Fruit fly (Drosophila melanogaster) whole organism, embryonic: Measurements from ENCODE around the gene toe.

Source experiments
- Abd-B ChIP-seq: fragments of 200-800 bp; sonication (Bioruptor generic); optimal IDR thresholded peaks from 2 replicates; lab custom pipeline; 2018; ENCODE audit warnings: missing biosample characterization, mild to moderate bottlenecking, missing genetic modification characterization, moderate library complexity
- BEAF-32 ChIP-seq: fragments of 200-800 bp; sonication (Bioruptor generic); optimal IDR thresholded peaks from 3 replicates; lab custom pipeline; 2017; ENCODE audit warnings: missing biosample characterization, missing genetic modification characterization, mild to moderate bottlenecking, moderate library complexity, missing genetic modification reagents
- Bgb ChIP-seq: fragments of 200-800 bp; sonication (Bioruptor generic); IDR thresholded peaks from 2 replicates; pipeline ENCODE4 v1.3.6; 2022; ENCODE audit warnings: missing biosample characterization, missing genetic modification characterization; ENCODE audit not compliant: partially characterized antibody
- CG10267 ChIP-seq: fragments of 200-800 bp; sonication (Bioruptor generic); optimal IDR thresholded peaks from 2 replicates; lab custom pipeline; 2018; ENCODE audit warnings: missing biosample characterization, mild to moderate bottlenecking, missing genetic modification characterization, moderate library complexity
- CG10321 ChIP-seq: fragments of 200-800 bp; sonication (Bioruptor generic); IDR thresholded peaks from 2 replicates; pipeline ENCODE4 v1.3.6; 2022; ENCODE audit warnings: missing biosample characterization, missing genetic modification characterization
- CG10979 ChIP-seq: fragments of 200-800 bp; sonication (Bioruptor generic); optimal IDR thresholded peaks from 2 replicates; lab custom pipeline; 2018; ENCODE audit warnings: missing biosample characterization, mild to moderate bottlenecking, missing genetic modification characterization, moderate library complexity
- CG11560 ChIP-seq: fragments of 200-800 bp; sonication (Bioruptor generic); IDR thresholded peaks from 3 replicates; pipeline ENCODE4 v1.3.6; 2022; ENCODE audit warnings: missing biosample characterization, missing genetic modification characterization
- CG12659 ChIP-seq: fragments of 200-800 bp; sonication (Bioruptor generic); optimal IDR thresholded peaks from 3 replicates; lab custom pipeline; 2017; ENCODE audit warnings: mild to moderate bottlenecking, missing biosample characterization, missing genetic modification reagents, missing genetic modification characterization
- CG1529 ChIP-seq: fragments of 200-800 bp; sonication (Bioruptor generic); optimal IDR thresholded peaks from 3 replicates; lab custom pipeline; 2018; ENCODE audit warnings: missing biosample characterization, missing genetic modification characterization
- CG17912 ChIP-seq: fragments of 200-800 bp; sonication (Bioruptor generic); optimal IDR thresholded peaks from 2 replicates; lab custom pipeline; 2018; ENCODE audit warnings: missing biosample characterization, mild to moderate bottlenecking, missing genetic modification characterization
- CG18262 ChIP-seq: fragments of 200-800 bp; optimal IDR thresholded peaks from 3 replicates; lab custom pipeline; 2019; ENCODE audit warnings: missing biosample characterization, mild to moderate bottlenecking, missing genetic modification characterization, moderate library complexity
- CG18599 ChIP-seq: fragments of 200-800 bp; sonication (Bioruptor generic); optimal IDR thresholded peaks from 3 replicates; lab custom pipeline; 2017; ENCODE audit warnings: missing biosample characterization, missing genetic modification characterization, mild to moderate bottlenecking, moderate library complexity, missing genetic modification reagents
- CG18764 ChIP-seq: fragments of 200-800 bp; sonication (Bioruptor generic); optimal IDR thresholded peaks from 3 replicates; lab custom pipeline; 2016; ENCODE audit warnings: missing biosample characterization, missing genetic modification characterization
- CG2116 ChIP-seq: fragments of 200-800 bp; sonication (Bioruptor generic); optimal IDR thresholded peaks from 3 replicates; lab custom pipeline; 2018; ENCODE audit warnings: missing biosample characterization, mild to moderate bottlenecking, missing genetic modification characterization
- CG2120 ChIP-seq: fragments of 200-800 bp; sonication (Bioruptor generic); optimal IDR thresholded peaks from 3 replicates; lab custom pipeline; 2016; ENCODE audit warnings: missing biosample characterization, missing genetic modification characterization
- CG30403 ChIP-seq: fragments of 200-800 bp; sonication (Bioruptor generic); optimal IDR thresholded peaks from 3 replicates; lab custom pipeline; 2016; ENCODE audit warnings: missing biosample characterization, missing genetic modification characterization
- CG30431 ChIP-seq: fragments of 200-800 bp; sonication (Bioruptor generic); optimal IDR thresholded peaks from 2 replicates; lab custom pipeline; 2017; ENCODE audit warnings: missing biosample characterization, missing genetic modification characterization
- CG3065 ChIP-seq: fragments of 200-800 bp; sonication (Bioruptor generic); optimal IDR thresholded peaks from 2 replicates; lab custom pipeline; 2016; ENCODE audit warnings: missing biosample characterization, missing genetic modification characterization
- CG3281 ChIP-seq: fragments of 200-800 bp; sonication (Bioruptor generic); optimal IDR thresholded peaks from 3 replicates; lab custom pipeline; 2017; ENCODE audit warnings: missing biosample characterization, mild to moderate bottlenecking, missing genetic modification characterization
- CG4404 ChIP-seq: fragments of 200-800 bp; sonication (Bioruptor generic); IDR thresholded peaks from 2 replicates; pipeline ENCODE4 v1.3.6; 2022; ENCODE audit warnings: missing biosample characterization, missing genetic modification characterization
- CG6654 ChIP-seq: fragments of 200-800 bp; sonication (Bioruptor generic); optimal IDR thresholded peaks from 2 replicates; lab custom pipeline; 2017; ENCODE audit warnings: missing biosample characterization, mild to moderate bottlenecking, missing genetic modification characterization
- CG6683 ChIP-seq: fragments of 200-800 bp; sonication (Bioruptor generic); optimal IDR thresholded peaks from 2 replicates; lab custom pipeline; 2017; ENCODE audit warnings: missing biosample characterization, mild to moderate bottlenecking, missing genetic modification characterization, missing genetic modification reagents
- CG6689 ChIP-seq: fragments of 200-800 bp; sonication (Bioruptor generic); IDR thresholded peaks from 2 replicates; pipeline ENCODE4 v1.3.6; 2022; ENCODE audit warnings: missing biosample characterization, missing genetic modification characterization
- CG8478 ChIP-seq: fragments of >200 bp; optimal IDR thresholded peaks from 2 replicates; lab custom pipeline; 2018
- CHES-1-like ChIP-seq: fragments of 200-800 bp; sonication (Bioruptor generic); optimal IDR thresholded peaks from 2 replicates; lab custom pipeline; 2016; ENCODE audit warnings: missing biosample characterization, missing genetic modification characterization
- D19B ChIP-seq: fragments of 200-800 bp; sonication (Bioruptor generic); optimal IDR thresholded peaks from 2 replicates; lab custom pipeline; 2017; ENCODE audit warnings: missing biosample characterization, mild to moderate bottlenecking, missing genetic modification characterization
- Dbx ChIP-seq: fragments of 200-800 bp; sonication (Bioruptor generic); IDR thresholded peaks from 3 replicates; pipeline ENCODE4 v1.3.6; 2022; ENCODE audit warnings: missing biosample characterization, missing genetic modification characterization
- Doc2 ChIP-seq: fragments of 200-800 bp; sonication (Bioruptor generic); IDR thresholded peaks from 2 replicates; pipeline ENCODE4 v1.3.6; 2022; ENCODE audit warnings: missing biosample characterization, missing genetic modification characterization
- Kr ChIP-seq: fragments of 200-800 bp; sonication (Bioruptor generic); optimal IDR thresholded peaks from 2 replicates; lab custom pipeline; 2017; ENCODE audit warnings: missing biosample characterization, mild to moderate bottlenecking, missing genetic modification characterization
- Lhr ChIP-seq: fragments of 200-800 bp; sonication (Bioruptor generic); optimal IDR thresholded peaks from 3 replicates; lab custom pipeline; 2017; ENCODE audit warnings: mild to moderate bottlenecking, missing biosample characterization, missing genetic modification reagents, missing genetic modification characterization
- Lpt ChIP-seq: fragments of >200 bp; optimal IDR thresholded peaks from 2 replicates; lab custom pipeline; 2018; ENCODE audit warnings: missing biosample characterization, missing genetic modification characterization
- NC2α ChIP-seq: fragments of 200-800 bp; sonication (Bioruptor generic); optimal IDR thresholded peaks from 2 replicates; lab custom pipeline; 2016; ENCODE audit warnings: missing biosample characterization, missing genetic modification characterization
- Oli ChIP-seq: fragments of 200-800 bp; sonication (Bioruptor generic); optimal IDR thresholded peaks from 2 replicates; lab custom pipeline; 2018; ENCODE audit warnings: missing biosample characterization, mild to moderate bottlenecking, missing genetic modification characterization, moderate library complexity
- Pdp1 ChIP-seq, 2 experiments: fragments of 200-800 bp; sonication (Bioruptor generic); optimal IDR thresholded peaks; 3 replicates each; lab custom pipeline; 2016; ENCODE audit warnings: missing biosample characterization in 2 of 2, missing genetic modification characterization in 2 of 2, mild to moderate bottlenecking in 1 of 2, moderate library complexity in 1 of 2
- al ChIP-seq: fragments of 200-800 bp; sonication (Bioruptor generic); IDR thresholded peaks from 2 replicates; pipeline ENCODE4 v1.3.6; 2022; ENCODE audit warnings: missing biosample characterization, missing genetic modification characterization
- bbx ChIP-seq: fragments of 200-800 bp; sonication (Bioruptor generic); IDR thresholded peaks from 2 replicates; pipeline ENCODE4 v1.3.6; 2022; ENCODE audit warnings: missing biosample characterization, missing genetic modification characterization; ENCODE audit not compliant: partially characterized antibody
- chinmo ChIP-seq: fragments of 200-800 bp; sonication (Bioruptor generic); IDR thresholded peaks from 4 replicates; pipeline ENCODE4 v1.3.6; 2022; ENCODE audit warnings: missing biosample characterization, missing genetic modification characterization; ENCODE audit not compliant: partially characterized antibody
- crol ChIP-seq: fragments of 200-800 bp; sonication (Bioruptor generic); IDR thresholded peaks from 2 replicates; pipeline ENCODE4 v1.3.6; 2022; ENCODE audit warnings: missing biosample characterization, missing genetic modification characterization
- dan ChIP-seq: fragments of 200-800 bp; sonication (Bioruptor generic); IDR thresholded peaks from 2 replicates; pipeline ENCODE4 v1.3.6; 2022; ENCODE audit warnings: missing biosample characterization, missing genetic modification characterization
- en ChIP-seq: fragments of 200-800 bp; sonication (Bioruptor generic); optimal IDR thresholded peaks from 2 replicates; lab custom pipeline; 2016; ENCODE audit warnings: missing biosample characterization, missing genetic modification characterization
- fru ChIP-seq: fragments of >200 bp; optimal IDR thresholded peaks from 2 replicates; lab custom pipeline; 2017
- hth ChIP-seq: fragments of >200 bp; optimal IDR thresholded peaks from 2 replicates; lab custom pipeline; 2017; ENCODE audit warnings: inconsistent platforms
- kni ChIP-seq: fragments of 200-800 bp; sonication (Bioruptor generic); optimal IDR thresholded peaks from 3 replicates; lab custom pipeline; 2017; ENCODE audit warnings: mild to moderate bottlenecking, missing biosample characterization, missing genetic modification reagents, missing genetic modification characterization
- mirr ChIP-seq: fragments of 200-800 bp; sonication (Bioruptor generic); optimal IDR thresholded peaks from 3 replicates; lab custom pipeline; 2018; ENCODE audit warnings: missing biosample characterization, mild to moderate bottlenecking, missing genetic modification characterization
- mld ChIP-seq: fragments of 200-800 bp; sonication (Bioruptor generic); IDR thresholded peaks from 3 replicates; pipeline ENCODE4 v1.3.6; 2022; ENCODE audit warnings: missing biosample characterization, missing genetic modification characterization; ENCODE audit not compliant: partially characterized antibody
- phol ChIP-seq: fragments of 200-800 bp; sonication (Bioruptor generic); optimal IDR thresholded peaks from 3 replicates; lab custom pipeline; 2018; ENCODE audit warnings: missing biosample characterization, mild to moderate bottlenecking, missing genetic modification characterization, moderate library complexity
- pita ChIP-seq: fragments of 200-800 bp; sonication (Bioruptor generic); optimal IDR thresholded peaks from 2 replicates; lab custom pipeline; 2017; ENCODE audit warnings: missing biosample characterization, mild to moderate bottlenecking, missing genetic modification characterization
- prd ChIP-seq, 3 experiments: fragments of >200 bp in 2 of 3; fragments of 200-800 bp in 1 of 3; sonication (Bioruptor generic) in 1 of 3; optimal IDR thresholded peaks in 2 of 3; IDR thresholded peaks in 1 of 3; 2 replicates in 2 of 3; 3 replicates in 1 of 3; pipeline versions ENCODE4 v1.3.6 to Lab custom; 2017 to 2022; ENCODE audit warnings: missing biosample characterization in 1 of 3, missing genetic modification characterization in 1 of 3
- psq ChIP-seq: fragments of 200-800 bp; sonication (Bioruptor generic); optimal IDR thresholded peaks from 2 replicates; lab custom pipeline; 2017; ENCODE audit warnings: missing biosample characterization, missing genetic modification characterization
- ro ChIP-seq: fragments of 200-800 bp; sonication (Bioruptor generic); IDR thresholded peaks from 2 replicates; pipeline ENCODE4 v1.3.6; 2022; ENCODE audit warnings: missing biosample characterization, missing genetic modification characterization
- zen ChIP-seq: fragments of 200-800 bp; sonication (Bioruptor generic); optimal IDR thresholded peaks from 3 replicates; lab custom pipeline; 2018; ENCODE audit warnings: missing biosample characterization, mild to moderate bottlenecking, missing genetic modification characterization, moderate library complexity

Gene toe

DNA sequence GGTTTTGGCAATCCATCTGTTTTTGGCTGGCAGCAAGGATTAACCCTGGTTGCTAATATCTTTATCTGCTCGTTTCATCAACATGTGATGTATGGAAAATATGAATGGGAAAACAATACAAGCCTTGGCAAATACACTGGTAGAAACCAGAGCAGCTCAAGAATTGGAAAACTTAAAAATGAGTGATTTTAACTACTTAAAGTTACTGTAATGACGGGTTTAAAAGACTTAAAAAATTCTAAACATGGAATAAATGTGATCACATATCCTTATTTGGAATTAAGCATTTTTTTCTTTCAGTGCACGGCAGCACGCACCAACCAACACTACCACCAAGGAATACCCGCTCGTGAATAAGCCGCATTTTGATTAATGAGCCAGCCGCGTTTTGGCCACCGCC, 32.8 kb upstream of the toe start:
- TF ChIP-seq Oli (tag; lab: Kevin White, UChicago) (no peak), BEAF-32 (GFP tag; lab: Kevin White, UChicago) (no peak), fru (lab: Kevin White, UChicago) (no peak), bbx (GFP tag; lab: Robert Waterston, UW) (no peak), CG1529 (GFP tag; lab: Kevin White, UChicago) (no peak), CG12659 (GFP tag; lab: Kevin White, UChicago) (no peak), CG2120 (no peak), D19B (GFP tag; lab: Kevin White, UChicago) (no peak), CG18764 (GFP tag; lab: Kevin White, UChicago) (no peak), Bgb (no peak), CG6683 (GFP tag; lab: Kevin White, UChicago) (no peak), Dbx (GFP tag; lab: Robert Waterston, UW) (no peak), CG3281 (GFP tag; lab: Kevin White, UChicago) (no peak), pita (GFP tag; lab: Kevin White, UChicago) (no peak), phol (tag; lab: Kevin White, UChicago) (peak; percentile 7), CG11560 (no peak), NC2α (GFP tag; lab: Kevin White, UChicago) (no peak), CG10321 (GFP tag; lab: Robert Waterston, UW) (no peak), CG30403 (no peak), CG10267 (tag; lab: Kevin White, UChicago) (no peak), Kr (GFP tag; lab: Kevin White, UChicago) (no peak), CG18599 (no peak), prd (optimal IDR thresholded peaks at IDR 0.05; lab: Kevin White, UChicago) (no peak), prd (GFP tag; IDR thresholded peaks at IDR 0.05; lab: Robert Waterston, UW) (peak; percentile 69; the same call in 2 of the 3 replicates), CG8478 (no peak), ro (GFP tag; lab: Robert Waterston, UW) (no peak), Lpt (GFP tag; lab: Kevin White, UChicago) (no peak), kni (GFP tag; lab: Kevin White, UChicago) (no peak), zen (peak; percentile 70), CG17912 (GFP tag; lab: Kevin White, UChicago) (no peak), CG10979 (peak; percentile 26), CG6654 (GFP tag; lab: Kevin White, UChicago) (no peak), CG6689 (GFP tag; lab: Robert Waterston, UW) (no peak), Pdp1 (GFP tag; optimal IDR thresholded peaks at IDR 0.05; lab: Kevin White, UChicago) (no peak), Lhr (GFP tag; lab: Kevin White, UChicago) (no peak), mld (GFP tag; lab: Robert Waterston, UW) (no peak), mirr (GFP tag; lab: Kevin White, UChicago) (no peak), CG2116 (GFP tag; lab: Kevin White, UChicago) (no peak), crol (no peak), dan (GFP tag; lab: Robert Waterston, UW) (no peak), CG18262 (tag; lab: Kevin White, UChicago) (peak; percentile 10), CG4404 (GFP tag; lab: Robert Waterston, UW) (peak; percentile 14; the same call in 1 of the 2 replicates), hth (no peak), chinmo (no peak), en (GFP tag; lab: Kevin White, UChicago) (no peak), CG3065 (GFP tag; lab: Kevin White, UChicago) (no peak), CG30431 (GFP tag; lab: Kevin White, UChicago) (no peak), CHES-1-like (no peak), Doc2 (GFP tag; lab: Robert Waterston, UW) (no peak), psq (GFP tag; lab: Kevin White, UChicago) (no peak), Abd-B (GFP tag; lab: Kevin White, UChicago) (no peak), al (no peak)
